Worm (Caenorhabditis elegans): ENCODE measurements around the gene srd-63.

The srd-63 gene

DNA sequence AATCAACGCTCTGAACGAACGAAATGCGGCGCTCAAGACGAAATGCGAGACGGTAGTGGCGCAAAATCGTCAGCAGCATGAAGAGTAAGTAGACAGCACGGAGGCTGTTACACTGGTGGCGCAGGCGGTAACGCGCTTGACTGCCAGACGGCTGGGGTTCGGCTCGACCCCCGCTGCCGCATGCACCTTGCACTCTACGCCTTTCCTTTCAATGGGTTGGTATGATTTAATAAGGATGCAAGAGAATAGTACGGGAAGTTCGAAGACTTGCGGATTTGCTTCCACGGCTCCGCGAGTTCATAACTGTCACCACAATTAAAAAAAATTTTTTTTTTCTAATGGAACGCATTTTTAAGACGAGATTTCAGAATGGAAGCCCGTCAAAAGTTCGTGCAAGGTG, 23.6 kb downstream of the srd-63 start (continued):
- TF ChIP-seq K02D7.2 (tag; optimal IDR thresholded peaks at IDR 0.05) (peak; percentile 35), C38D4.7 (GFP tag; optimal IDR thresholded peaks at IDR 0.05) (peak; percentile 34), eyg-1 (tag; optimal IDR thresholded peaks at IDR 0.05) (peak; percentile 59), ref-2 (tag; optimal IDR thresholded peaks at IDR 0.05) (peak; percentile 46), nhr-11 (tag; optimal IDR thresholded peaks at IDR 0.05) (no peak), ceh-18 (tag; optimal IDR thresholded peaks at IDR 0.05) (peak; percentile 71), pha-2 (tag; optimal IDR thresholded peaks at IDR 0.05) (peak; percentile 78), fkh-10 (GFP tag; optimal IDR thresholded peaks at IDR 0.05) (no peak), unc-3 (GFP tag; conservative IDR thresholded peaks at IDR 0.05) (peak; percentile 49; the same call in 1 of the 2 replicates), unc-3 (tag; optimal IDR thresholded peaks at IDR 0.05) (peak; percentile 35), pat-9 (tag; optimal IDR thresholded peaks at IDR 0.05) (peak; percentile 65), unc-55 (GFP tag; optimal IDR thresholded peaks at IDR 0.05) (no peak), fkh-6 (tag; optimal IDR thresholded peaks at IDR 0.05) (peak; percentile 48), ceh-14 (tag; optimal IDR thresholded peaks at IDR 0.05) (peak; percentile 29), lin-11 (tag; optimal IDR thresholded peaks at IDR 0.05) (peak; percentile 45), ceh-34 (tag; optimal IDR thresholded peaks at IDR 0.05) (peak; percentile 69), unc-86 (tag; optimal IDR thresholded peaks at IDR 0.05) (peak; percentile 45), ztf-16 (tag; optimal IDR thresholded peaks at IDR 0.05) (peak; percentile 61), ceh-22 (tag; optimal IDR thresholded peaks at IDR 0.05) (no peak), gmeb-2 (tag; optimal IDR thresholded peaks at IDR 0.05) (peak; percentile 69), tbx-2 (tag; optimal IDR thresholded peaks at IDR 0.05) (peak; percentile 71), sox-2 (GFP tag; IDR thresholded peaks at IDR 0.05) (peak; percentile 6; the same call in 1 of the 2 replicates), lim-6 (tag; optimal IDR thresholded peaks at IDR 0.05) (no peak), ceh-19 (GFP tag; optimal IDR thresholded peaks at IDR 0.05) (peak; percentile 73), syd-9 (tag; optimal IDR thresholded peaks at IDR 0.05) (peak; percentile 48), zip-5 (tag; optimal IDR thresholded peaks at IDR 0.05) (peak; percentile 38), F13H6.1 (tag; optimal IDR thresholded peaks at IDR 0.05) (peak; percentile 27), T23F11.4 (GFP tag; optimal IDR thresholded peaks at IDR 0.05) (no peak), npax-4 (tag; optimal IDR thresholded peaks at IDR 0.05) (peak; percentile 38), odd-2 (tag; optimal IDR thresholded peaks at IDR 0.05) (no peak), hlh-13 (GFP tag; optimal IDR thresholded peaks at IDR 0.05) (peak; percentile 11), ttx-3 (tag; optimal IDR thresholded peaks at IDR 0.05) (peak; percentile 44), fax-1 (tag; optimal IDR thresholded peaks at IDR 0.05) (peak; percentile 60), hlh-30 (tag; optimal IDR thresholded peaks at IDR 0.05; ENCODE audit: insufficient read depth) (peak; percentile 9), ama-1 (optimal IDR thresholded peaks at IDR 0.05) (no peak), pha-4 (tag; optimal IDR thresholded peaks at IDR 0.05) (no peak), ceh-48 (tag; optimal IDR thresholded peaks at IDR 0.05) (no peak), tbx-7 (tag; optimal IDR thresholded peaks at IDR 0.05) (no peak)

DNA sequence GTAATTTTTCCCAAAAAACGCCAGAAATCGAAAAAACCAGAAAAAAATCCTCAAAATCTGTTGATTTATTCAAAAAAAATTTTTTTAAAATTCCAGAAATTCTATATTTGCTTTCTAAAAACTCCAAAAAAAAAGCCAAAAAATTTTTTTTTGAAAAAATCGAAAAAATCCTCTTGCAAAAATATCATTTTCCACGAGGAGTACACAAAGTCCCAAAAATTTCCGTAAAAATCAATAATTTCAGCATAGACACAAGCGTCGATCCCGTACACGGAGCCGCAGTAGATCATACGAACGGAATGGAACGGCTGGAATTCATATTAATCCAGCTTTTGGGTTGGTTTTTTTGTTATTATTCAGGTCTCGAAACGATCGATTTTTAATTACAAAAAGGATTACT, 25.5 kb downstream of the srd-63 start:
- TF ChIP-seq ceh-22 (tag; optimal IDR thresholded peaks at IDR 0.05) (no peak), pax-1 (tag; optimal IDR thresholded peaks at IDR 0.05) (no peak), lin-11 (tag; optimal IDR thresholded peaks at IDR 0.05) (no peak), rnt-1 (tag; optimal IDR thresholded peaks at IDR 0.05) (no peak), gmeb-2 (tag; optimal IDR thresholded peaks at IDR 0.05) (no peak), tbx-2 (tag; optimal IDR thresholded peaks at IDR 0.05) (no peak), ets-4 (tag; optimal IDR thresholded peaks at IDR 0.05) (no peak), nhr-232 (tag; optimal IDR thresholded peaks at IDR 0.05) (no peak), sox-2 (GFP tag; IDR thresholded peaks at IDR 0.05) (no peak)

DNA sequence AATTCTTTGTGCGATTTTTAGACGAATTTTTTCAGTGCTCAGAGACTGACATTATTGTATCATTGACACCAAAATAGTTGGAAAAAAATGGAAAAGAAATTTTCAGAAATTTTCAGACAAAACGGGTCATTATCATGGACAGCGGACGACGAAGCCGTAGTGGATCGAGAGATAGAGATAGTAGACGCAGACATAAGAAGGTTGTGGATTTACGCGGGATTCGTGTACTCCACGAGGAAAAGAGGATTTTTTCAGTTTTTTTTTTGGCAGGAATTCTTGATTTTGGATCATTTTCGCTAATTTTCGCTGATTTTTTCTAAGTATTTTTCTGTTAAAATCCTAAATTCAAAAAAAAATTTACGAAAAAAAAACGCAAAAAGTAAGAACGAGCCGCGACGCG, 26.1 kb downstream of the srd-63 start, which contains the start of gene W08G11.3:
TSS of gene W08G11.3 (plus strand) at position 107 of the 400 bp plus-strand sequence.
- TF ChIP-seq ama-1 (optimal IDR thresholded peaks at IDR 0.05) (peak; percentile 53), dve-1 (tag; optimal IDR thresholded peaks at IDR 0.05) (no peak)
